Fruit fly (Drosophila melanogaster) whole organism: ENCODE results near the gene HDAC1.

Experiments
- CG8478 ChIP-seq: fragments of >200 bp; optimal IDR thresholded peaks from 2 replicates; lab custom pipeline; 2018; ENCODE audit warnings: inconsistent platforms
- Dll ChIP-seq: fragments of >200 bp; optimal IDR thresholded peaks from 2 replicates; lab custom pipeline; 2017
- EcR ChIP-seq, 2 experiments: fragments of >200 bp; optimal IDR thresholded peaks; 2 replicates each; lab custom pipeline; 2017; ENCODE audit warnings: missing biosample characterization in 2 of 2, missing genetic modification characterization in 2 of 2, missing genetic modification reagents in 2 of 2
- pan ChIP-seq: fragments of >200 bp; optimal IDR thresholded peaks from 2 replicates; lab custom pipeline; 2017
- psq ChIP-seq: fragments of >200 bp; optimal IDR thresholded peaks from 2 replicates; lab custom pipeline; 2017
- usp ChIP-seq: fragments of >200 bp; optimal IDR thresholded peaks from 2 replicates; lab custom pipeline; 2017; ENCODE audit warnings: missing biosample characterization, missing genetic modification characterization, mixed read lengths

Gene HDAC1

DNA sequence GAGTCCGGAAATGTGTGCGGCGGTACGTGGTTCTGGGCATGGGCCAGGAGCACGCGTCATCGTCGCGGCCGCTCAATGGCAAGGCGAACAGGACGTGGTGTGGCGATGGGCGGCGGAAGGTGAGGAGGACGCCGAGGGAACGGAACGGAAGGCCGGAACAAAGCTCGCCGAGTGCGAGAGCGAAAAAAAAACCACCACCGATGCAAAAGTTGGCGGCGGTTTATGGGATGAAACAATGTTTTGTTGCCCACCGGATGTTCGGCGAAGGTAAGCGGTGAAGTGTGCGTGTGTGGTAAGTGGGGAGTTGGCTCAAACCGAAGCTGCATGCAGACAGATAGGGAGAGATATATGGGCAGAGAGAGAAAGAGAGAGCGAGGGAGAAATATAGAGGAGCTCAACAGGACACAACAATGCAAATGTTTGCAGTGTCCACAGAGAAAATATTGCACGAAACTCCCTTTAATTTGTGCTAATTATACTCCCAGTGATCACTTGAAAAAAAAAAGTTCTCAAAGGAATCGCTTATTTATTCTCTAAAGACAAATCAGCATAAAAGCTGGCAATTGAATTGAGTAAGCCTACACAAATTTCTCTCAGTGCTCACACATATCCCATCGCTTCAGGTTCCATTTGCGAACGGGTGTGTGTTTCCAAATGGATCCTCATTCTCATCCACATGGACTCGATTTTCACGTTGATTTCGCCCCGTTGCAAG, 6.9 kb upstream of the HDAC1 start:
- TF ChIP-seq Dll (lab: Kevin White, UChicago) (no peak), EcR (GFP tag; optimal IDR thresholded peaks at IDR 0.05; lab: Kevin White, UChicago) (no peak), CG8478 (lab: Kevin White, UChicago) (no peak), usp (GFP tag; lab: Kevin White, UChicago) (no peak), pan (lab: Kevin White, UChicago) (no peak), psq (lab: Kevin White, UChicago) (no peak)

DNA sequence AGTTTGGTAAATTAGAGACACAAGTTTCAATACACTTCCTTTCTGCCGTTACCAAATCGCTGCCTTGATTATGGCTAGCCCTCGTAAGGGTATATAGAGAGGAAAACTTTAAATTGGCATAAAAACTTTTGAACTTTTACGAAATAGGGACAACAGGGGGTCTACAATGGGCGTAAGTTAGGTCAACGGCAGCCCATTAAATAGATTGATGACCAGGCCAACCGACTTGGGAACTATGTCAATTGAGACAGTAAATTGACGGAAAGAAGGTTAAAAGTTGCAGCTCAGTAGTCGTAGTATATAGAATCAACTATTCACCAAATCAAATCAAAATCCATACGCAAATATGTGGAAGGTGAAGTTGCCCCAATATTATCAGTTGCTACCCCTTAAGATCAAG, 5.6 kb upstream of the HDAC1 start, which contains the start of gene CG32246:
CG32246 (plus strand) TSS at position 301 of the 400 bp plus-strand sequence.
- no peak for TF ChIP-seq usp (GFP tag; lab: Kevin White, UChicago)
- no peak for TF ChIP-seq EcR (GFP tag; optimal IDR thresholded peaks at IDR 0.05; lab: Kevin White, UChicago)
- TF ChIP-seq psq (lab: Kevin White, UChicago), result no peak
- TF ChIP-seq CG8478 (lab: Kevin White, UChicago), result no peak
- no peak for TF ChIP-seq pan (lab: Kevin White, UChicago)
- no peak for TF ChIP-seq Dll (lab: Kevin White, UChicago)

DNA sequence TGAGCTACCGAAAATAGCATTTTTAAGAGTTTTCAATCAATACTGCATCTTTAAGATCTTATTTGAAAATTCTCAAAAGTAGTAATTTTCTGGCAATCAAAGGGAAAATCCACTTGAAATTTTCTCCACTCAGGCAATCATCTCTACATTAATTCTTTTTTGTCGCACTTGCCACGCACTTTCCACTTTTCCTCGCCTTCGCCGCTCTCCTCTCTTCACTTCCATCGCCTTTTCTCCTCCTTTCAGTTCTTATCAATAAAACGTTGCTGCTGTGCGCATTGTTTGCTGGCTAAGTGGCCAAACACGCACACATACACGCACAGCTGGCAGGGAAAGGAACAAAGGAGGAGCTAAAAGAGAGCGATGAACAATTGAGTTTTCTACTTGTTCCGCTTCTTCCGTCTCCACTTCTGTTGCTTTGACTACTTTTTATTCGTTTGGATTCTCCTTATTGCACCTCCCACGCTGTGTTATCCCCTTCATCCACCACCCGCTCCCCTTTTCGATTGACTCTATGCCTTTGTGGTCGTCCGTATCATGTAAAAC, 3.4 kb upstream of the HDAC1 start:
- TF ChIP-seq Dll (lab: Kevin White, UChicago) (no peak), CG8478 (lab: Kevin White, UChicago) (no peak), psq (lab: Kevin White, UChicago) (no peak), pan (lab: Kevin White, UChicago) (no peak), EcR (GFP tag; optimal IDR thresholded peaks at IDR 0.05; lab: Kevin White, UChicago) (no peak), usp (GFP tag; lab: Kevin White, UChicago) (no peak)

DNA sequence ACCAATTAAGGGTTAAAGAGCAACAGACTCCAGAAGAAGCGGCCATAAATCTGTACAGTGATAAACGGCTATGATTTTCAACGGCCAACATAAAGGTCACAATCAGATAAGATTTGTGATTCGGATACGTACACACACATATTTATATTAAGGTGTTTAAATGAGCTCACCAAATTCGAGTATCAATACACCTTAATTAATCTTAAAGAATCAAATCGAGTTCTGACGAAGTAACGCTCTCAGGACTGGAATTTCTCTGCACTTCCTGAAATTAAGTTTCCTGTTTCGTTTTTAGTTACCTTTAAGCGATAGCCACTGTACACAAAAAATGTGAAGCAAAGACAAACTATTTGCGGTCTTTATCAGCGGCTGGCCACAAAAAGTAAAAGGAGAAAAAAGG, 2.7 kb upstream of the HDAC1 start:
- TF ChIP-seq pan (lab: Kevin White, UChicago) (no peak), Dll (lab: Kevin White, UChicago) (no peak), EcR (GFP tag; optimal IDR thresholded peaks at IDR 0.05; lab: Kevin White, UChicago) (no peak), CG8478 (lab: Kevin White, UChicago) (no peak), usp (GFP tag; lab: Kevin White, UChicago) (no peak)

DNA sequence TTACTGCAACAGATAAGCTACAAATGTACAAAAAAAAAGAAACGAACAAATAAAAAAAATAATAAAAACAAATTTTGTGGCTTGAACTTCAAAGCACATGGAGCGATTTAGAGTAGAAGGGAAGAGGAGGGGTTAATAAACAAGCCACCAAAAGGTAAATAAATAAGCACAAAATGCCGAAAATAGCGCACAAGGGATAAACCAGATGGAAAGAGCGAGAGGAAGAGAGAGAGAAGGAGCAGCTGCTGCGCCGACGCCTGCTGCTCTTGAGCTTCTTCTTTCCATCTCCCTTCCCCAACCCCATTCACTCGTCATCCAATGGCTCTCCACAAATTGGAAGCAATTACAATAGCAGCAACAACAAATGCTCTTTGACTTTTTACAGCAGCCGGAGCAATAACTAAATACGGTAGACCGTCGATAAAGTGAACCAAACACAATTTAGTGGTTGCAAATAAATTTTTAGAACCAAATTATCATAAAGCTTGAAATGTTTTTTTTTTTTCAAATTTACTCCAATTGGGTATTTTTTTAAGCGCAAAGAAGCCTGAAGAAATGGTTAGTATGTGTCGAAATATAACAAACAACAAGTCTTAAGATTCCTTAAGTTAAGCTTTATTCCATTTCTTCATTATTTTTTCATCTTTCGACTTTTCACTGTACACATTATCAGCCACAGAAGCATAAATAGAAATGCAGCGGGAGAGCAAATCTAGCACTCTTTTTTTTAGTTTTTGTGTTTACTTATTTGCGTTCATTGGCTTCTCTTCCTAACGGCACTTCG, 2.0 kb upstream of the HDAC1 start:
- TF ChIP-seq pan (lab: Kevin White, UChicago) (no peak), usp (GFP tag; lab: Kevin White, UChicago) (no peak), psq (lab: Kevin White, UChicago) (no peak), EcR (GFP tag; optimal IDR thresholded peaks at IDR 0.05; lab: Kevin White, UChicago) (peak in 1 of 2 experiments; percentile 28), Dll (lab: Kevin White, UChicago) (no peak), CG8478 (lab: Kevin White, UChicago) (no peak)

DNA sequence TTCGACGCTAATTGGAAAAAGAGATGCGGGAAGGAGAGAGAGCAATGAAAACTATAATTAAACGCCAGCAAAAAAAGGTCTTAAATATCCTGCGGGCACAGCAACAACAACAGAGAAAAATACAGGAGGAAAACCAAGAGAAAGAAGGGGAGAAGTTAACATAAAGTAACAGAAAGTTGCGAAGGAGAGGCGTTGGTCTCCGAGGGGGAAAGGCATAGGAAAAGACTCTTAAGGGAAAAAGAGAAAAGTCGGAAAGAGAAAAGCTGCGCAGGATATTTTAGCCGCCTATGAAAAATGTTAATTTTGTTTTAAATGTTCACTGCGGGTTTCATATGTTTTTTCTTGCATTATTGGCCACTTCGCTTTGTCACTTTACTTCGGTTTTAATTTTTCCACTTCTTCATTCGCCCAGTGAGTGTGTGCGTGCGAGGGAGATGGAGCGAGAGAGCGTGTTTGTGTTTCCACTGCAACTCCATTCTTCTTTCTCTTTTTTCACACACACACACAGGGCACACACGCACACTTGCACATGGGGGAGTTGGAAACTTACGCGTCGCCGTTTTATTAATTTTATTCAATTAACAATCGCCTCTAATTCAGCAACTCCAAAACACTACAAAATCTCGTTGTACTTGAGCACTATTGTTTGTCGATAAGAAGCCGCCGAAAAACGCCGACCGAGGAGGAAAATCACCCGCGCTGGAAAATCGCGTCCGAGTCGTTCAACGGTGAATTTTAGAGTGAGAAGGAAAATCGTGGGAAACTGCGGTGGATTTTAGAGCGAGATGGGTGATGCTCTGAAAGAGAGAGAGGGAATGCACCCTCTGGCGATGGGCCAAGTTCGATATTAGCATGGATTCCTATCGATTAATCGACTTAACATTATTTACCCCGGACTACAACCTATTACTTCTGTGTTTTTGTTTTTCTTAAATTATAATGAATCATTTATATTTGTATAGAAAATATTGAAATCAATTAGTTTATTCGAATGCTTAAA, 847 bp upstream of the HDAC1 start, which contains the start of gene Src64B:
Src64B (minus strand) TSS at position 810 of the 1,000 bp plus-strand sequence.
- TF ChIP-seq usp (GFP tag; lab: Kevin White, UChicago) (no peak), CG8478 (lab: Kevin White, UChicago) (peak; percentile 80)

DNA sequence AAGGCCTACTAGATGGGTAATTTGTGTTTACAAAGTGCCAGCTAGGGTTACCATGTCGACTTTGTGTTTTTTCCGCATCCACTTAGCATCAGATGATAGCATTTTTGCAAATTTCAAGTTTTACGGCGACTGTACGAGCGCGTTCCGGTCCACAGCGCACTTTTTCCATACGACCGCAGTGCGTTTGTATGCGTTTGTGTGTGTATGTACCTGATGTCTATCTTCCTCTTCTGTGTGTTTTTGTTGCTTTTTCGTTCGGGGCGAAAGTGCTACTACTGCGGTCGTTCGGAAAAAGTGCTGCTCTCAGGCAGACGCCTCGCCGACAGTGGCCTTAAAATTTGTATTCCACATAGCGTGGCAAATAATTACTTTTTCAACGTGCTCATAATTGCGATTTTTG, 478 bp downstream of the HDAC1 start:
- no peak for TF ChIP-seq psq (lab: Kevin White, UChicago)
- TF ChIP-seq Dll (lab: Kevin White, UChicago), result no peak
- TF ChIP-seq EcR (GFP tag; optimal IDR thresholded peaks at IDR 0.05; lab: Kevin White, UChicago), result no peak
- TF ChIP-seq pan (lab: Kevin White, UChicago), result no peak
- no peak for TF ChIP-seq CG8478 (lab: Kevin White, UChicago)
- no peak for TF ChIP-seq usp (GFP tag; lab: Kevin White, UChicago)

DNA sequence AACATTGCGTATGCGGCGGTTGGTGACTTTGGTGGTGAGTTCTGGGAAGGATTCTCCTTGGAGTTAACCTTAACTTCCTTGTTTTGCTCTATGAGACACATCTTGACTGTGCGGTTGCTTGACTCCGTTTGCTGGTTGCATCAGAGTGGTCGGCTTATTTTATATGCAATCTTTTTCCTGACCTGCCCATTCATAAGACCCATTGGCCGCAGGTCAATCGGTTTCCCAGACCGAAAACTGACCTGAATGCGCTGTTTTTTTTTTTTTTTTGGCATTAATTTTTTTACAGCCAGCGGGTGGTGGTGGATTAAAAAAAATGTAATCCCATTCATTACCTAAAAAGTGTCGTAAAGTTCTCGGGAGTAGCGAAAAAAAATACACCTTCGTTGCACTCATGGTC, 8.2 kb downstream of the HDAC1 start, which contains the start of gene CG13716:
CG13716 (minus strand) TSS at position 101 of the 400 bp plus-strand sequence.
- TF ChIP-seq usp (GFP tag; lab: Kevin White, UChicago) (no peak), pan (lab: Kevin White, UChicago) (no peak), Dll (lab: Kevin White, UChicago) (no peak), EcR (GFP tag; optimal IDR thresholded peaks at IDR 0.05; lab: Kevin White, UChicago) (no peak), CG8478 (lab: Kevin White, UChicago) (no peak), psq (lab: Kevin White, UChicago) (no peak)

DNA sequence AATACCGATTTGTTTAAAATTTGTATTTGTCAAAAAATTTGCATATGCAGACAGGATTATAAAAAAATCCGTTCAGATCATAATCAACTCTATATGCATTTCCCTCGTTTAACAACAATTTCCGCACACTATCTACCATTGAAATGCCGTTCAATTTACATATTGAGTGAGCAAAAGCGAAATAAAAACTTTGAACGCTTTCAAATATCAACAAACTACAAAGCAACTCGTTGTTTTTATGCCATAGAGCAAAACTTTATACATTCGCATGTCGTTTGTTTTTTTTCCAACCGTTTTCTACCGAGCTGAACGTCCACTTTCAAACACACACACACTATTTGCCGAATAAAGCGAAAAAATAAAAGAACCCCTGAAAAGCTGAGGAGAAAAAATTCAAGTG, 21.4 kb downstream of the HDAC1 start, which contains the start of gene TTLL1B:
TTLL1B (plus strand) TSS at position 301 of the 400 bp plus-strand sequence.
- TF ChIP-seq pan (lab: Kevin White, UChicago) (no peak), EcR (GFP tag; optimal IDR thresholded peaks at IDR 0.05; lab: Kevin White, UChicago) (no peak), usp (GFP tag; lab: Kevin White, UChicago) (no peak), CG8478 (lab: Kevin White, UChicago) (no peak), Dll (lab: Kevin White, UChicago) (no peak), psq (lab: Kevin White, UChicago) (no peak)

DNA sequence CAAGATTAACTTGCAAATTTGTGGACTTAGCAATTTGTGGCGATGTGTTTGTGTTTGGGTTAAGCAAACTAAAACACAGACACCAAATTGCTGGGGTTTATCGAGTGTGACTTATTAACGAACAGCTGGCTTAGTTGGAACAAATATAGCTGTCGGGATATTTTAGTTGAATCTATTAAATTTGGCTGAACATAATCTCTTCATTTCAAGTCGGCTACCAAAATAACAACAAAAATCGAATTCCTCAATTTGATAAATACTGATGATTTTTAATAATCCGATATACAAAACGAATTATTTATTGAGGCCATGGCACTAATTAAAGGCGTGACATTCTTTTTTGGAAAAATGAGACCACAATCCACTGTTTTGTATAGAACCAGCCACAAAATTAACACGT, 40.8 kb downstream of the HDAC1 start, which contains the start of gene CG32236:
CG32236 (minus strand) TSS at position 101 of the 400 bp plus-strand sequence.
- no peak for TF ChIP-seq EcR (GFP tag; optimal IDR thresholded peaks at IDR 0.05; lab: Kevin White, UChicago)
- TF ChIP-seq pan (lab: Kevin White, UChicago), result no peak
- TF ChIP-seq Dll (lab: Kevin White, UChicago), result no peak
- no peak for TF ChIP-seq CG8478 (lab: Kevin White, UChicago)
- TF ChIP-seq usp (GFP tag; lab: Kevin White, UChicago), result no peak
- TF ChIP-seq psq (lab: Kevin White, UChicago), result no peak
